Fruit fly (Drosophila melanogaster): ENCODE data around the gene CG3918.
"Not testable (repeated sequence)": the region's sequence is repeated elsewhere in the genome, so short reads cannot be mapped to it uniquely, and the experiment has no call there.

Gene CG3918

dm6 chrX:6524217-6524616 lies at the start of gene CG3918, which contains the start of gene CG42340:
CG3918 (plus strand) TSS chrX:6524464.
CG42340 (minus strand) TSS chrX:6524323.
- peak; percentile 20 for TF ChIP-seq Dif (GFP tag; optimal IDR thresholded peaks at IDR 0.05; ENCODE audit: partially characterized antibody)
- no peak for TF ChIP-seq Vsx2 (GFP tag; optimal IDR thresholded peaks at IDR 0.05; ENCODE audit: partially characterized antibody)
- no peak for TF ChIP-seq CrebA (GFP tag; optimal IDR thresholded peaks at IDR 0.05; ENCODE audit: borderline replicate concordance)
- TF ChIP-seq dl (GFP tag; optimal IDR thresholded peaks at IDR 0.05; ENCODE audit: insufficient read depth in 1 of 2, partially characterized antibody in 2 of 2): no peak
- TF ChIP-seq foxo (GFP tag; optimal IDR thresholded peaks at IDR 0.05): peak in 1 of 2 experiments; percentile 19
- TF ChIP-seq fru (GFP tag; optimal IDR thresholded peaks at IDR 0.05): peak; percentile 64
- peak; percentile 15 for TF ChIP-seq rgr (GFP tag; optimal IDR thresholded peaks at IDR 0.05)
- TF ChIP-seq Sp1 (GFP tag; optimal IDR thresholded peaks at IDR 0.05): peak; percentile 1
- peak; percentile 19 for TF ChIP-seq h (GFP tag; optimal IDR thresholded peaks at IDR 0.05)
- no peak for TF ChIP-seq lola (GFP tag; optimal IDR thresholded peaks at IDR 0.05)
- TF ChIP-seq ey (GFP tag; optimal IDR thresholded peaks at IDR 0.05): no peak
- TF ChIP-seq dsf (GFP tag; optimal IDR thresholded peaks at IDR 0.05; ENCODE audit: borderline replicate concordance): no peak
- no peak for TF ChIP-seq Rel (GFP tag; optimal IDR thresholded peaks at IDR 0.05)
- peak; percentile 67 for TF ChIP-seq Rel (tag; optimal IDR thresholded peaks at IDR 0.05)
- TF ChIP-seq br (GFP tag; optimal IDR thresholded peaks at IDR 0.05): no peak
- TF ChIP-seq HLH106 (tag; optimal IDR thresholded peaks at IDR 0.05): peak; percentile 39

dm6 chrX:6476867-6477266 lies 47.4 kb upstream of the CG3918 start, which contains the start of gene CG33666:
CG33666 (minus strand) TSS chrX:6476967.
- not testable (repeated sequence) for TF ChIP-seq usp, CG32264, foxo (GFP tag; optimal IDR thresholded peaks at IDR 0.05)

- not testable (repeated sequence) for TF ChIP-seq OdsH, ey, Hnf4 (GFP tag; optimal IDR thresholded peaks at IDR 0.05)
These were observed 45.5 kb upstream of the CG3918 start, which contains the start of gene CG33665 for dm6 chrX:6478749-6479148. CG33665 (minus strand) TSS chrX:6478849.

- TF ChIP-seq sv (GFP tag; optimal IDR thresholded peaks at IDR 0.05) (no peak), Dfd (GFP tag; optimal IDR thresholded peaks at IDR 0.05) (peak; percentile 59), lola (GFP tag; optimal IDR thresholded peaks at IDR 0.05) (no peak)
These were observed 11.1 kb upstream of the CG3918 start for dm6 chrX:6513193-6513592.

dm6 chrX:6527680-6528079 lies 3.4 kb downstream of the CG3918 start, which contains the start of gene CG3342:
CG3342 (minus strand) TSS chrX:6527888.
- no peak for TF ChIP-seq pan (optimal IDR thresholded peaks at IDR 0.05)
- TF ChIP-seq tai (GFP tag; optimal IDR thresholded peaks at IDR 0.05): no peak
- TF ChIP-seq Hnf4 (GFP tag; optimal IDR thresholded peaks at IDR 0.05): no peak
- no peak for TF ChIP-seq HLH106 (tag; optimal IDR thresholded peaks at IDR 0.05)
- TF ChIP-seq N (GFP tag; optimal IDR thresholded peaks at IDR 0.05): no peak
- no peak for TF ChIP-seq Abd-B (GFP tag; optimal IDR thresholded peaks at IDR 0.05)
- no peak for TF ChIP-seq dmrt93B (GFP tag; optimal IDR thresholded peaks at IDR 0.05)
- no peak for TF ChIP-seq Dif (GFP tag; optimal IDR thresholded peaks at IDR 0.05; ENCODE audit: partially characterized antibody)
- no peak for TF ChIP-seq Vsx2 (GFP tag; optimal IDR thresholded peaks at IDR 0.05; ENCODE audit: partially characterized antibody)
- no peak for TF ChIP-seq Dfd (GFP tag; optimal IDR thresholded peaks at IDR 0.05)
- no peak for TF ChIP-seq CG32264 (GFP tag; optimal IDR thresholded peaks at IDR 0.05)
- no peak for TF ChIP-seq sv (GFP tag; optimal IDR thresholded peaks at IDR 0.05)
- no peak for TF ChIP-seq CG9705 (GFP tag; optimal IDR thresholded peaks at IDR 0.05)
- TF ChIP-seq dl (GFP tag; optimal IDR thresholded peaks at IDR 0.05; ENCODE audit: insufficient read depth in 1 of 2, partially characterized antibody in 2 of 2): no peak
- no peak for TF ChIP-seq OdsH (GFP tag; optimal IDR thresholded peaks at IDR 0.05)
- TF ChIP-seq Rel (GFP tag; optimal IDR thresholded peaks at IDR 0.05): no peak
- no peak for TF ChIP-seq Rel (tag; optimal IDR thresholded peaks at IDR 0.05)
- no peak for TF ChIP-seq ey (GFP tag; optimal IDR thresholded peaks at IDR 0.05)
- no peak for TF ChIP-seq lola (GFP tag; optimal IDR thresholded peaks at IDR 0.05)
- TF ChIP-seq Hr78 (GFP tag; optimal IDR thresholded peaks at IDR 0.05): no peak
- no peak for TF ChIP-seq Jra (GFP tag; optimal IDR thresholded peaks at IDR 0.05)

Measured in whole organism, wandering third instar larva.